Worm (Caenorhabditis elegans): ENCODE data around the gene tra-3.

ce11 chrIV:14421938-14422337 is 22.0 kb downstream of the tra-3 start, which contains the start of gene F55B11.7:
- TF ChIP-seq ama-1 (optimal IDR thresholded peaks at IDR 0.05) (no peak), mdl-1 (tag; optimal IDR thresholded peaks at IDR 0.05) (no peak), skn-1 (tag; optimal IDR thresholded peaks at IDR 0.05) (no peak), lin-39 (tag; optimal IDR thresholded peaks at IDR 0.05) (no peak), ztf-11 (tag; optimal IDR thresholded peaks at IDR 0.05) (no peak), unc-62 (GFP tag; optimal IDR thresholded peaks at IDR 0.05) (no peak), nhr-76 (tag; optimal IDR thresholded peaks at IDR 0.05) (no peak), lsy-12 (tag; optimal IDR thresholded peaks at IDR 0.05) (no peak), pha-4 (tag; optimal IDR thresholded peaks at IDR 0.05) (no peak)

Measured in whole organism, L3 larva.